Worm (Caenorhabditis elegans): ENCODE results near the gene sra-34.

Gene sra-34

DNA sequence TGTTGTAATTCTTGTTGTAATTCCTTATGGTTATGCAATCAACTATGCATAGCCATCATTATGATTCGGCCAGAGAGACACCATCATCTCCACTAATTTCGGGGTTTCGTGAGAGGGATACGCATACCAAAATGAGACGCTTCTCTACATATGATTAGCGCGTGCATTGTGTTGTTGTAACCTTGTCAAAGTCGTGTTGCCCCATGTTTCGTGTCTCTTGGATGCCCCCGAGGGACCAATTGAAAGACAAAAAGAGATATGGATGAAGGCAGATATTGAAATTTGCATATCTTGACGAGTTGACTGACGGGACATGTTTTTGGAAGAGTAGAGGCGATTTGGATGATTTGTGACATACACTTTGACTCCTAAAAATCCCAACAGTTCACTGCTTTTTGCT lies 35.9 kb upstream of the sra-34 start:
- TF ChIP-seq flt-1 (GFP tag; IDR thresholded peaks at IDR 0.05): 0 out of 2 replicates have a peak, but pooled peaks have one; percentile 14
- TF ChIP-seq F13C5.2 (tag; optimal IDR thresholded peaks at IDR 0.05): no peak
- no peak for TF ChIP-seq tbx-11 (GFP tag; IDR thresholded peaks at IDR 0.05)
- no peak for TF ChIP-seq hmbx-1 (tag; optimal IDR thresholded peaks at IDR 0.05)

DNA sequence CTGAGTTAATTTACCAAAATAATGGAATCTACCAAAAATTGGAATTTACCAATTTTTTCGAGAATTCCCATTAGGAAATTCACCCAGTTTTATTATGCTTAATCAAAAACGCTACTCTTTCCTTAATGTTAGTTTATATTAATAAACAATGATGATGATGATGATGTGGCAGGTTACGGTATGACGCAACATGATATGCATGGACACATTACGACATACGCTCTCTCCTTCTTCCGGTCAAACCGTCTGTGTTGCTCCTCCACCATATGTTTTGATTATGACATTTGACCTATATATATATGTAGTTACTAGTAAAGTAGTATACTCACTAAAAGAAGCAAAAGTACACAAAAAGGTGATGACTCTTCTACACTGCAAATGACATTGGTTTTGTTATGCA lies 33.9 kb upstream of the sra-34 start:
- TF ChIP-seq hnd-1 (tag; optimal IDR thresholded peaks at IDR 0.05) (no peak), sea-1 (GFP tag; conservative IDR thresholded peaks at IDR 0.05) (no peak), ets-7 (tag; optimal IDR thresholded peaks at IDR 0.05) (peak; percentile 92), flt-1 (GFP tag; IDR thresholded peaks at IDR 0.05) (no peak)

DNA sequence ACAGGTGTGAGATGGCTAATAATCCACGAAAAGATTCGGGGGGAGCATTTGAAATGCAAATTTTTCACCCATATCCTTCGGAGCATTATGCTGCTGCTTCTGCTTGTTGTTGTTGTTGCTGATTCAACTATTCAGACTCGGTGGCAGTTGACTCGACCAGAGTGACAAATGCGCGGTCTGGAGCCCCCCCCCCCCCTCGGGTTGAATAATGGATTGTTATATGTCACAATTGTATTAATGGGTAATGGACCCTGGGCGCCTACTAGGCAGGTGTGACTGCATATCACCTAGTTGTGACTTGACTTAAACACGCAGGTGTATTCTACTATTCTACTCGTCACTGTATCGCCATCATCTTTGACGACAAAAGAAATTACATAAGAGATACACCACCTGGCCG lies 32.1 kb upstream of the sra-34 start:
- TF ChIP-seq tbx-37 (GFP tag; conservative IDR thresholded peaks at IDR 0.05) (no peak), flt-1 (GFP tag; IDR thresholded peaks at IDR 0.05) (no peak), tbx-11 (GFP tag; IDR thresholded peaks at IDR 0.05) (no peak), tra-4 (tag; optimal IDR thresholded peaks at IDR 0.05) (no peak), aly-1 (tag; optimal IDR thresholded peaks at IDR 0.05) (no peak)

DNA sequence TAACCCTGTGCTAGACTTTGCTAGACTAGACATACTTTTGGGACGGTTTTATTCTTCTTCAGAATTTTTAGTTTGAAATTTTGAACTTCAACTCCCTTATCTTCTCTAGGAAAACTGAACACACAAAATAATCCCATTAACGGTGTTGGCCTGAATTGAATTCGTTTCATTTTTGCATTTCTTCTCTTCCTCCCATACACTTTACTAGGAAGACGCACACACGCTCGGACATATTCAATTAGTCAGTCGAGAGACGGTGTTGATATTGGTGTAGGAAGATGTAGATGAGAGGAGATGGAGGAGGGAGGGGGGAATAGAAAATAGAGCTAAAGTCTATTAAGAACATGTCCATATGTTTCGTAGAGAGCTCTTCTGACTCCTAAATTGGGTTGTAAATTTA lies 31.2 kb upstream of the sra-34 start:
- TF ChIP-seq sea-1 (GFP tag; conservative IDR thresholded peaks at IDR 0.05) (no peak), tbx-37 (GFP tag; conservative IDR thresholded peaks at IDR 0.05) (0 out of 2 replicates have a peak, but pooled peaks have one; percentile 7)

DNA sequence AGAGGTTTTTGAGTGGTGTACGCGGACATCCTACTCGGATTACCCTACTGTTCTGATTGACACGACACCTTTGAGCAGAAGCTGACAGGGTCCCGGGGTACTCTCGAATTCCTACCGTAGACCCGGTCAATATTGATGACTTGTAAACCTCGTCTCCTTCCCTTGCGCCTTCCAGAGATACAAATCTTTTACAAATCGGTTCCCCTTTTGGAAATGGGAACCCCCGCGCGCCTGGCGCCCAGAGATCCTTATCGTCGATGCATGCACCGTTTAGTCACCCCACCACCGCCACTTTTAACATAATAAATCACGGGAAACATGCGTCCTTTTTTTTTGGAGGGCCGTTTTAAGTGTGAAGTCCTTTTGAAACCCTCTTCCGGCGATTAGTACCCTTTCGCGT lies 29.6 kb upstream of the sra-34 start:
- no peak for TF ChIP-seq ama-1 (optimal IDR thresholded peaks at IDR 0.05)
- no peak for TF ChIP-seq tra-4 (tag; optimal IDR thresholded peaks at IDR 0.05)
- TF ChIP-seq ceh-13 (GFP tag; optimal IDR thresholded peaks at IDR 0.05): no peak
- no peak for TF ChIP-seq aly-1 (tag; optimal IDR thresholded peaks at IDR 0.05)
- TF ChIP-seq flt-1 (GFP tag; IDR thresholded peaks at IDR 0.05): no peak
- no peak for TF ChIP-seq hnd-1 (tag; optimal IDR thresholded peaks at IDR 0.05)
- no peak for TF ChIP-seq tbx-37 (GFP tag; conservative IDR thresholded peaks at IDR 0.05)
- TF ChIP-seq hmbx-1 (tag; optimal IDR thresholded peaks at IDR 0.05): no peak
- no peak for TF ChIP-seq ets-7 (tag; optimal IDR thresholded peaks at IDR 0.05)
- no peak for TF ChIP-seq tbx-11 (GFP tag; IDR thresholded peaks at IDR 0.05)
- no peak for TF ChIP-seq hmg-4 (GFP tag; optimal IDR thresholded peaks at IDR 0.05)
- TF ChIP-seq ceh-36 (tag; optimal IDR thresholded peaks at IDR 0.05): no peak
- no peak for TF ChIP-seq sea-1 (GFP tag; conservative IDR thresholded peaks at IDR 0.05)
- no peak for TF ChIP-seq scrt-1 (GFP tag; IDR thresholded peaks at IDR 0.05)
- TF ChIP-seq F13C5.2 (tag; optimal IDR thresholded peaks at IDR 0.05): no peak

DNA sequence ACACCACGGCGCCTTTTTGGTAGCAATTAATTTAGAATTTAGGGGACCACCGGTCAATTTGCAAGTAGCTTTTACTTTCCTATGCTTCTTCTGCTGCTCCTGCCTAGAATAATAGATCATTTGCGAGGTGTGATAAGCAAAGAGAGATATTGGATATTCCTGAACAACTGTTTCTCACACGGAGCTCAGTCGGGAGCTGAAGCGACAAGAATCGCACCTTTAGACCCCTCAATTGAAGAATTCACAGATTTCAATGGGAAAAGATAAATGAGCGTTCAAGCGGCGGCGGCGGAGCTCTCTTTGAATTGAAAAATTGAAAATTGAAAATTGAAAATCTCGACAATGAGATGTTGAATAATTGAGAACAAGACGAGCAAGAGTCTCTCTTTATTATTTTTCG lies 29.1 kb upstream of the sra-34 start:
- TF ChIP-seq hmbx-1 (tag; optimal IDR thresholded peaks at IDR 0.05): no peak
- TF ChIP-seq B0310.2 (tag; optimal IDR thresholded peaks at IDR 0.05): no peak
- TF ChIP-seq tbx-37 (GFP tag; conservative IDR thresholded peaks at IDR 0.05): no peak
- no peak for TF ChIP-seq hnd-1 (tag; optimal IDR thresholded peaks at IDR 0.05)
- no peak for TF ChIP-seq tbx-11 (GFP tag; IDR thresholded peaks at IDR 0.05)
- TF ChIP-seq scrt-1 (GFP tag; IDR thresholded peaks at IDR 0.05): no peak
- no peak for TF ChIP-seq ceh-36 (tag; optimal IDR thresholded peaks at IDR 0.05)
- no peak for TF ChIP-seq aly-1 (tag; optimal IDR thresholded peaks at IDR 0.05)
- no peak for TF ChIP-seq ets-7 (tag; optimal IDR thresholded peaks at IDR 0.05)
- TF ChIP-seq ceh-13 (GFP tag; optimal IDR thresholded peaks at IDR 0.05): no peak
- TF ChIP-seq flt-1 (GFP tag; IDR thresholded peaks at IDR 0.05): no peak
- no peak for TF ChIP-seq sea-1 (GFP tag; conservative IDR thresholded peaks at IDR 0.05)
- no peak for TF ChIP-seq hmg-4 (GFP tag; optimal IDR thresholded peaks at IDR 0.05)
- no peak for TF ChIP-seq F13C5.2 (tag; optimal IDR thresholded peaks at IDR 0.05)
- TF ChIP-seq tra-4 (tag; optimal IDR thresholded peaks at IDR 0.05): no peak
- no peak for TF ChIP-seq pes-1 (GFP tag; IDR thresholded peaks at IDR 0.05)
- no peak for TF ChIP-seq ama-1 (optimal IDR thresholded peaks at IDR 0.05)

DNA sequence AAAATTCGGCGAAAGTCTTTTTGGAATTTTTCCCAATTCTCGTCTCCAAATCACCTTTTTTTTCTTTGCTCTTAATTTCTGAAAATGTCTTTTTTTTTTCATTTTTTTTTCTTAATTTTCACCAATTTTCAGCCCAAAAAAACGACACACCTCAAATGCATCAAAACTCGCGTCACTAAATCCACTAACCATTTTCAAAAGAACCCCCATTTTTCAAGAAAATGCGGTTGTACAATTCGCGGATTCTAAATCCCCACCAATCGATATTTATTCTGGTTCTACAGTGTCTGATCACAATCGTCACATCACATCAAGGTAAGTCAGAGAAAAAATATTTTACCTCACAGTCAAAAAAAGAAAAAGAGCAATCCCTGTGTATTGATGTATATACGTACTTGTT lies 28.4 kb upstream of the sra-34 start, which contains the start of gene vab-1:
vab-1 (plus strand) TSS at position 133 of the 400 bp plus-strand sequence.
- TF ChIP-seq B0310.2 (tag; optimal IDR thresholded peaks at IDR 0.05): no peak
- TF ChIP-seq ama-1 (optimal IDR thresholded peaks at IDR 0.05): no peak
- no peak for TF ChIP-seq aly-1 (tag; optimal IDR thresholded peaks at IDR 0.05)
- no peak for TF ChIP-seq sea-1 (GFP tag; conservative IDR thresholded peaks at IDR 0.05)
- TF ChIP-seq pes-1 (GFP tag; IDR thresholded peaks at IDR 0.05): no peak
- TF ChIP-seq ets-7 (tag; optimal IDR thresholded peaks at IDR 0.05): no peak
- no peak for TF ChIP-seq flt-1 (GFP tag; IDR thresholded peaks at IDR 0.05)
- TF ChIP-seq hmg-4 (GFP tag; optimal IDR thresholded peaks at IDR 0.05): no peak
- TF ChIP-seq ceh-36 (tag; optimal IDR thresholded peaks at IDR 0.05): no peak
- no peak for TF ChIP-seq tbx-11 (GFP tag; IDR thresholded peaks at IDR 0.05)
- no peak for TF ChIP-seq hmbx-1 (tag; optimal IDR thresholded peaks at IDR 0.05)
- no peak for TF ChIP-seq tra-4 (tag; optimal IDR thresholded peaks at IDR 0.05)
- TF ChIP-seq scrt-1 (GFP tag; IDR thresholded peaks at IDR 0.05): no peak
- TF ChIP-seq hnd-1 (tag; optimal IDR thresholded peaks at IDR 0.05): no peak
- no peak for TF ChIP-seq tbx-37 (GFP tag; conservative IDR thresholded peaks at IDR 0.05)
- TF ChIP-seq F13C5.2 (tag; optimal IDR thresholded peaks at IDR 0.05): no peak

DNA sequence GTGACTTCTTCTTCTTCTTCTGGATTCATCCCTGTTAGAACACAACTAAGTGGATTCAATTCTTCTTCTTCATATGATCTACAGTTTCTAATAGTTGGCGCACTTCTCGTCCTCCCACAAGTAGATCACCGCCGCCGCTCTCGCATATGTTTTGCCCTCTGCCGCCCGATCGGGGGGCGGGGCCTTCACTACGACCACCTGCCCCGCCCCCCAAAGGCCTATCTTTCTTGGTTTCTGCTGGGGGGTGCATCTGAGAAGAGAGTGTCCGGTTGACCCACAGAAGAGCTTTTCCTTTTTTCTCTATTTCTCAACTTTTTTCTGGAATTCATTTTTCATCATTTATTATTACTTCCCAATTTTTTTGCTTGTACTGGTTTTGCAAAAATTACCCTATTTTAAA lies 27.6 kb upstream of the sra-34 start:
- TF ChIP-seq hmbx-1 (tag; optimal IDR thresholded peaks at IDR 0.05): no peak
- no peak for TF ChIP-seq flt-1 (GFP tag; IDR thresholded peaks at IDR 0.05)
- TF ChIP-seq pes-1 (GFP tag; IDR thresholded peaks at IDR 0.05): peak; percentile 29; the same call in 1 of the 2 replicates
- TF ChIP-seq F13C5.2 (tag; optimal IDR thresholded peaks at IDR 0.05): peak; percentile 32
- TF ChIP-seq hnd-1 (tag; optimal IDR thresholded peaks at IDR 0.05): no peak
- peak; percentile 74 for TF ChIP-seq scrt-1 (GFP tag; IDR thresholded peaks at IDR 0.05)
- TF ChIP-seq hmg-4 (GFP tag; optimal IDR thresholded peaks at IDR 0.05): peak; percentile 75

DNA sequence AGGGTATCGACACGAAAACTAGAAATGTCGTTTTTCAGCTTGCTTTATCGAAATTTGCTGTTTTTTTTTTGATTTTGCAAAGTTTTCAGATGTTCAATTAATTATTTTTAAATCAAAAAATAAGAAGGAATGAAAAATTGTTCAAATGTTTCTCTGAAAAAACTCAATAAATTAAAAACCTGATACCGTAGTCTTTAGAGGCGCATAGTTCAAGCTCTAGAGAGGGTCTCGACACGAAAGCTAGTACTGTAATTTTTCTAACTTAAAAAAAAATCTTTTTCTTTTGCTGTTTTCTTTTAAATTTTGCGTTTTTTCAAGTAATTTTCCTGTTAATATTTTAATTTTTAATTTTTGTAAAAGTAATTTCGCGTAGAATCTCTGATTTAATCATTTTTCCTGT lies 22.8 kb upstream of the sra-34 start:
- TF ChIP-seq scrt-1 (GFP tag; IDR thresholded peaks at IDR 0.05) (no peak), hnd-1 (tag; optimal IDR thresholded peaks at IDR 0.05) (no peak)
